Fruit fly (Drosophila melanogaster): ENCODE measurements around the gene dpp.
A peak's percentile ranks its signal among the peaks of the same experiment; 100 is the strongest.

Gene dpp

dm6 chr2L:2483720-2484507, 55.7 kb downstream of the dpp start:
- TF ChIP-seq CTCF (optimal IDR thresholded peaks at IDR 0.05) = no peak
- TF ChIP-seq CG8478 (optimal IDR thresholded peaks at IDR 0.05) = no peak

DNA sequence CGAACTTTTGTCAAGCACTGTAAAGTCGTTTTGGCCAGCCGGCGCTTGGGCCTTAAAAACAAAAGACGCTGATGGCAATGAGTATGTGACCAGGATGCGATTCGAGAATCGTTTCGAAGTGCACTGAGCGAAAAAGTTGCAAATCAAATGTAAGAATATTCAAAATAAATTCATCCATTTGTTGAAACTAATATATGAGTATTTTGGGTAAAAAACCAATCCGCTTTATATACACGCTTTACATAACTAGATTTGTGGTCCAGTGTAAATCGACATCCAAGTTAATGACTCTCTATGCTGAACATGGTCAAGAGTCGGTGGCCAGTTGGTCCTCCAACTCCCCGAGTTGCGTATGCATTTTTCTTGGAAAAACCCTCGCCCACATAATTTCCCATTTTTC, 57.1 kb downstream of the dpp start:
- TF ChIP-seq CTCF (optimal IDR thresholded peaks at IDR 0.05) = no peak
- no peak for TF ChIP-seq CG8478 (optimal IDR thresholded peaks at IDR 0.05)

DNA sequence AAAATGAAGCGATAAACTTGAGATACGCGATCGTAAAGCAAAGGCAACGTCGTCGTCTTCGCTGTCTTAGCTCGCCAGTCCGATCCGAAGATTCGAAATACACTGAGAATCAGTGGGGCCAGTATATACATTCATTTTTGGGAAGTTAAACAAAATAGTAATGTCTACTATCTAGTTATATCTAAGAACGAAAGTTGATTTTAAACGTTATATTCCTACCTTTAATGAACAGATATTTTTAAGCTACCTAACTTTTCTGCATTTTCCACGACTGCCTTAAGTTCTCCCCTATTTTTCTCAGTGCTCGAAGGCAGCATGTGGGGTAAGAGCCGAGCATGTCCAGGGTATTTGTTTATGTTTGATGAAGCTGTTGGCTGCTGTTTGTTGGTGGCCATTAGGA, 58.7 kb downstream of the dpp start:
- TF ChIP-seq CG8478 (optimal IDR thresholded peaks at IDR 0.05) = no peak
- TF ChIP-seq CTCF (optimal IDR thresholded peaks at IDR 0.05) = no peak

- no peak for TF ChIP-seq CTCF (optimal IDR thresholded peaks at IDR 0.05)
- TF ChIP-seq CG8478 (optimal IDR thresholded peaks at IDR 0.05) = no peak
Observed at dm6 chr2L:2492571-2492691, 64.3 kb downstream of the dpp start, which contains the start of gene Slh. Gene Slh (minus strand): TSS chr2L:2492671.

- TF ChIP-seq CG8478 (optimal IDR thresholded peaks at IDR 0.05) = no peak
- TF ChIP-seq CTCF (optimal IDR thresholded peaks at IDR 0.05) = peak; percentile 15 to 33
Observed at dm6 chr2L:2492692-2493626, 64.8 kb downstream of the dpp start, which contains the start of gene oaf. Gene oaf (plus strand): TSS chr2L:2492955.

DNA sequence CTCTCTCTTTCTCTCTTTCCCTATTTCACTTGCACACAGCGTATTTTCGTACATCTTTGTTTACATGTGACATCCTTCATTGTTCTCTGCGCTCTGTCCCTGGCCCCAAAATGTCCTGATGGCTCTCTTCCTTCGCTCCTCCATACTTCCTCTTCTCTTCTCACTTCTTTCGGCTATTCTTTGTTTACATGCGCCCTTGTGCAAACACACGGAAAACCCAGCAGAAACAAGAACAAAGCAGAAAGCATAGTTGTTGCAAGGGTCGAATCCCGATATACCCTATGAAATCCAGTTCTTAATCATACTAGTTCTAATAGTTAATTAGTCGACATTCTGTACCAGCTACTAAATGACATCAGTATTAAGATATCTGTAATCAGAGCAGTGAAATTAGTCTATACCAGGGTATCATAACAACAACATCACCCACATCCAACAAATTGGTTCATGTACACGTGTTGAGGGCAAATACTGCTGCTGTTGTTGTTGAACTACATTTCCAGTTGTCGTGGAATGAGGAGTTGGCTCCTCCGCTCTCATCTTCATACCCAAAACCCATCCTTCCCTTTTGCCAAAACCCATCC, 66.4 kb downstream of the dpp start:
- TF ChIP-seq CTCF (optimal IDR thresholded peaks at IDR 0.05) (no peak), CG8478 (optimal IDR thresholded peaks at IDR 0.05) (no peak)

- TF ChIP-seq CG8478 (optimal IDR thresholded peaks at IDR 0.05) = no peak
- TF ChIP-seq CTCF (optimal IDR thresholded peaks at IDR 0.05) = no peak
Observed at dm6 chr2L:2501823-2502222, 73.7 kb downstream of the dpp start.

All from S2 (cell line).